Worm (Caenorhabditis elegans) whole organism, L3 larva: ENCODE measurements around the gene col-107.

Experiments used
- daf-12 ChIP-seq: fragments of 150-350 bp; optimal IDR thresholded peaks from 2 replicates; lab custom pipeline; 2014; ENCODE audit warnings: missing biosample characterization, missing genetic modification reagents, missing genetic modification characterization
- egl-5 ChIP-seq: fragments of 150-350 bp; optimal IDR thresholded peaks from 2 replicates; lab custom pipeline; 2017; ENCODE audit warnings: missing biosample characterization, missing genetic modification reagents, missing genetic modification characterization, inconsistent platforms
- elt-3 ChIP-seq, 3 experiments: fragments of 150-350 bp in 1 of 3; sonication (generic microtip) in 2 of 3; optimal IDR thresholded peaks; 2 replicates in 2 of 3; 4 replicates in 1 of 3; lab custom pipeline; 2014 to 2017; ENCODE audit warnings: missing biosample characterization in 3 of 3, missing genetic modification characterization in 3 of 3
- fkh-10 ChIP-seq: sonication (generic microtip); optimal IDR thresholded peaks from 2 replicates; lab custom pipeline; 2017; ENCODE audit warnings: missing biosample characterization, missing genetic modification reagents, missing genetic modification characterization
- fkh-2 ChIP-seq: fragments of 150-350 bp; optimal IDR thresholded peaks from 2 replicates; lab custom pipeline; 2014; ENCODE audit warnings: missing biosample characterization, missing genetic modification reagents, missing genetic modification characterization
- nhr-11 ChIP-seq: fragments of 150-350 bp; optimal IDR thresholded peaks from 2 replicates; lab custom pipeline; 2014; ENCODE audit warnings: missing biosample characterization, missing genetic modification characterization
- nhr-76 ChIP-seq: fragments of 150-350 bp; sonication (generic microtip); optimal IDR thresholded peaks from 5 replicates; lab custom pipeline; 2014; ENCODE audit warnings: missing biosample characterization, missing genetic modification characterization
- skn-1 ChIP-seq: fragments of 150-350 bp; optimal IDR thresholded peaks from 2 replicates; lab custom pipeline; 2014; ENCODE audit warnings: missing biosample characterization, missing genetic modification characterization
- unc-62 ChIP-seq: fragments of 150-350 bp; sonication (generic microtip); optimal IDR thresholded peaks from 4 replicates; lab custom pipeline; 2014; ENCODE audit warnings: missing biosample characterization, missing genetic modification reagents, missing genetic modification characterization

DNA sequence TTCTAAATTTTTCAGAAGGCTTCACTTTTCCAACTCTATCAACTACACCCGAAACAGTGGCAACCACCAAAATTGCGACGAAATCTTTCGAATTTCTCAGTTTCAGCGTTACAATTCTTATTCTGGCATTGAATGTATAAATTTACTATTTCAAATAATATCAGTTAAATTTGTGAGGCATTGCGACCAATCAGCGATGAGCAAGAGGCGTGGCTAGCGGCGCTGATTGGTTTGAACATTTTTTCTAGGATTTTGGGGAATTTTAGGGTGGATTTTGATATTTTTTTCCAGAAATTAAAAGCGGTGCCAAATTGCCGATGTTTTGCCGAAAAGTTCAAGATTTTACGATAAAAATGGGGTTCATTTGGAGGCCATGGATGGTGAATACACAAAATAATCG, 19.1 kb downstream of the col-107 start:
- TF ChIP-seq elt-3 (tag; optimal IDR thresholded peaks at IDR 0.05; lab: Kevin White, UChicago) (no peak), nhr-76 (no peak), fkh-10 (GFP tag; lab: Kevin White, UChicago) (no peak), skn-1 (tag; lab: Kevin White, UChicago) (no peak), egl-5 (tag; lab: Kevin White, UChicago) (no peak), fkh-2 (no peak), nhr-11 (tag; lab: Kevin White, UChicago) (no peak), unc-62 (GFP tag; lab: Kevin White, UChicago) (no peak), daf-12 (tag; lab: Kevin White, UChicago) (no peak)
